Fruit fly (Drosophila melanogaster) Kc167 (cell line): ENCODE data around the gene Sgs3.

Experiments
- Myc ChIP-seq: fragments of >200 bp; optimal IDR thresholded peaks from 2 replicates; lab custom pipeline; 2017; ENCODE audit warnings: missing external identifiers
- Sin3A ChIP-seq: fragments of >200 bp; optimal IDR thresholded peaks from 2 replicates; lab custom pipeline; 2018; ENCODE audit warnings: missing external identifiers
- psq ChIP-seq: fragments of >200 bp; optimal IDR thresholded peaks from 2 replicates; lab custom pipeline; 2017; ENCODE audit warnings: missing external identifiers
- ttk ChIP-seq: sonication (Bioruptor generic); optimal IDR thresholded peaks from 2 replicates; lab custom pipeline; 2017; ENCODE audit warnings: missing external identifiers

DNA sequence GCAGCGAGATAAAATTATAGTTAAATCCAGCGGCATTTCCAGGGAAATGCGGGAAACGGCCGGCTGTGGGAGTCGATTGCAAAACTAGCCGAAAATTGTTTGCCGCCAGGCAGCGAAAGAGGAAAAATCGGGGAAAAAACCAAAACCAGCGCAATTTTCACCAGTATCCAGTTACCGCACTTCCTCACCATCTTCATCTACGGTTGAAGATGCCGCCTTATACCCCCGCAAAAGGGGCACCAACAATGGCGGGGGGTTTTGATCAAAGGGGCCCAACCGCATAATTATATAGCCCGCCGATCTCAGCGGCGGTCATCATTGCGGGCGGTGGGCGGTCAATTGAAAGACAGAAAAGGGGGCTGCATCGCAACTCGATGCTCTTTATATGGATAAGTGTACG, 36.0 kb downstream of the Sgs3 start:
- TF ChIP-seq Sin3A (lab: Kevin White, UChicago): no peak
- no peak for TF ChIP-seq Myc (lab: Kevin White, UChicago)
- no peak for TF ChIP-seq psq (lab: Kevin White, UChicago)
- TF ChIP-seq ttk (lab: Kevin White, UChicago): no peak
